Worm (Caenorhabditis elegans): ENCODE results near the gene C01G6.3.

DNA sequence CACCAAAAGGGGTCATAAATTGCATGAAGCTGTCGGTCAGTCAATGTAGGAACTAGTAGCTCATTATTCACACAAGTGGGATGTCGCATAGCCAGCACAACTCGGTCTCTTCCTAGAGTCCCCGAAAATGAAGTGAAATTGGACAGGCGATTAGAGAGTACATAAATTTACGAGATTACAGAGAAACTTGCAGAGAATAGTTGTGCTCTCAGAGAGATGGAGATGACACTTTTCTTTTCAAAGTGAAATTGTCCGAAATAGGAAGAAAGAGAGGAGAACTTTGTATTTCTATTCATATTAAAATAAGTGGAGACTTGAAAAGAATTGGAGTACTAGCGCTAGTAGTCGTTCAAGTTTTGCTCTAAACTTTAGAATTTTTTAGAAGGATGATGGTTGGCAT, 35.9 kb downstream of the C01G6.3 start:
- TF ChIP-seq dmd-8 (GFP tag; IDR thresholded peaks at IDR 0.05): no peak
- no peak for TF ChIP-seq mxl-3 (GFP tag; optimal IDR thresholded peaks at IDR 0.05)
- TF ChIP-seq madf-9 (GFP tag; conservative IDR thresholded peaks at IDR 0.05): no peak
- TF ChIP-seq skn-1 (tag; optimal IDR thresholded peaks at IDR 0.05): no peak
- no peak for TF ChIP-seq lin-15B (tag; optimal IDR thresholded peaks at IDR 0.05)
- TF ChIP-seq lsy-2 (tag; optimal IDR thresholded peaks at IDR 0.05): no peak
- no peak for TF ChIP-seq unc-130 (GFP tag; optimal IDR thresholded peaks at IDR 0.05)
- no peak for TF ChIP-seq nhr-10 (tag; optimal IDR thresholded peaks at IDR 0.05)
- no peak for TF ChIP-seq lin-39 (tag; optimal IDR thresholded peaks at IDR 0.05)
- TF ChIP-seq daf-16 (GFP tag; optimal IDR thresholded peaks at IDR 0.05): no peak
- no peak for TF ChIP-seq daf-16 (tag; optimal IDR thresholded peaks at IDR 0.05)
- TF ChIP-seq ceh-82 (tag; optimal IDR thresholded peaks at IDR 0.05): no peak
- TF ChIP-seq nhr-6 (tag; optimal IDR thresholded peaks at IDR 0.05): no peak
